Fruit fly (Drosophila melanogaster) whole organism, prepupa: ENCODE data around the gene CG9330.

Source experiments
- Blimp-1 ChIP-seq: fragments of 200-800 bp; sonication (Bioruptor generic); optimal IDR thresholded peaks from 3 replicates; lab custom pipeline; 2017; ENCODE audit warnings: missing biosample characterization, missing genetic modification characterization, mild to moderate bottlenecking, moderate library complexity, missing genetic modification reagents
- CG10631 ChIP-seq: fragments of 200-800 bp; sonication (Bioruptor generic); optimal IDR thresholded peaks from 2 replicates; lab custom pipeline; 2016; ENCODE audit warnings: missing biosample characterization, missing genetic modification characterization
- CG10669 ChIP-seq: fragments of 200-800 bp; sonication (Bioruptor generic); optimal IDR thresholded peaks from 3 replicates; lab custom pipeline; 2018; ENCODE audit warnings: missing biosample characterization, mild to moderate bottlenecking, missing genetic modification characterization, moderate library complexity
- CG11294 ChIP-seq: fragments of 200-800 bp; sonication (Bioruptor generic); IDR thresholded peaks from 2 replicates; pipeline ENCODE4 v1.3.6; 2022; ENCODE audit warnings: missing biosample characterization, missing genetic modification characterization
- CG11762 ChIP-seq: fragments of 200-800 bp; sonication (Bioruptor generic); optimal IDR thresholded peaks from 3 replicates; lab custom pipeline; 2016; ENCODE audit warnings: missing biosample characterization, missing genetic modification characterization; ENCODE audit not compliant: insufficient read depth
- CG11902 ChIP-seq: fragments of 200-800 bp; sonication (Bioruptor generic); optimal IDR thresholded peaks from 3 replicates; lab custom pipeline; 2016; ENCODE audit warnings: missing biosample characterization, missing genetic modification characterization
- CG15336 ChIP-seq: fragments of 200-800 bp; sonication (Bioruptor generic); IDR thresholded peaks from 2 replicates; pipeline ENCODE4 v1.3.6; 2022; ENCODE audit warnings: missing biosample characterization, missing genetic modification characterization
- CG3032 ChIP-seq: fragments of 200-800 bp; optimal IDR thresholded peaks from 2 replicates; lab custom pipeline; 2019; ENCODE audit warnings: missing biosample characterization, mild to moderate bottlenecking, missing genetic modification characterization, moderate library complexity
- CG31627 ChIP-seq: fragments of 200-800 bp; sonication (Bioruptor generic); optimal IDR thresholded peaks from 3 replicates; lab custom pipeline; 2016; ENCODE audit warnings: missing biosample characterization, missing genetic modification characterization
- CG32006 ChIP-seq: fragments of 200-800 bp; sonication (Bioruptor generic); optimal IDR thresholded peaks from 3 replicates; lab custom pipeline; 2017; ENCODE audit warnings: missing biosample characterization, mild to moderate bottlenecking, missing genetic modification characterization
- CG3919 ChIP-seq: fragments of 200-800 bp; sonication (Bioruptor generic); optimal IDR thresholded peaks from 3 replicates; lab custom pipeline; 2016; ENCODE audit warnings: missing biosample characterization, missing genetic modification characterization
- CG4318 ChIP-seq: fragments of 200-800 bp; sonication (Bioruptor generic); optimal IDR thresholded peaks from 3 replicates; lab custom pipeline; 2017; ENCODE audit warnings: missing biosample characterization, mild to moderate bottlenecking, missing genetic modification characterization
- CG6276 ChIP-seq: fragments of 200-800 bp; sonication (Bioruptor generic); optimal IDR thresholded peaks from 2 replicates; lab custom pipeline; 2017; ENCODE audit warnings: missing biosample characterization, mild to moderate bottlenecking, missing genetic modification characterization
- CG6792 ChIP-seq: fragments of 200-800 bp; sonication (Bioruptor generic); optimal IDR thresholded peaks from 3 replicates; lab custom pipeline; 2016; ENCODE audit warnings: missing biosample characterization, missing genetic modification characterization
- CG6854 ChIP-seq: fragments of 200-800 bp; sonication (Bioruptor generic); optimal IDR thresholded peaks from 2 replicates; lab custom pipeline; 2017; ENCODE audit warnings: missing biosample characterization, mild to moderate bottlenecking, missing genetic modification characterization
- CG8119 ChIP-seq: fragments of 200-800 bp; sonication (Bioruptor generic); IDR thresholded peaks from 3 replicates; pipeline ENCODE4 v1.3.6; 2022; ENCODE audit warnings: missing biosample characterization, missing genetic modification characterization
- Ets21C ChIP-seq: fragments of 200-800 bp; sonication (Bioruptor generic); optimal IDR thresholded peaks from 3 replicates; lab custom pipeline; 2016; ENCODE audit warnings: missing biosample characterization, missing genetic modification characterization
- Ets96B ChIP-seq: fragments of 200-800 bp; optimal IDR thresholded peaks from 2 replicates; lab custom pipeline; 2019; ENCODE audit warnings: missing biosample characterization, mild to moderate bottlenecking, missing genetic modification characterization, moderate library complexity
- Gug ChIP-seq: fragments of 200-800 bp; sonication (Bioruptor generic); IDR thresholded peaks from 2 replicates; pipeline ENCODE4 v1.3.6; 2022; ENCODE audit warnings: missing biosample characterization, missing genetic modification characterization
- Hr38 ChIP-seq: sonication (Bioruptor generic); optimal IDR thresholded peaks from 2 replicates; lab custom pipeline; 2016; ENCODE audit warnings: missing biosample characterization, missing genetic modification characterization
- Sox102F ChIP-seq: fragments of 200-800 bp; sonication (Bioruptor generic); optimal IDR thresholded peaks from 2 replicates; lab custom pipeline; 2016; ENCODE audit warnings: missing biosample characterization, mild to moderate bottlenecking, missing genetic modification characterization
- dac ChIP-seq: fragments of 200-800 bp; sonication (Bioruptor generic); optimal IDR thresholded peaks from 2 replicates; lab custom pipeline; 2017; ENCODE audit warnings: missing biosample characterization, mild to moderate bottlenecking, missing genetic modification characterization
- eg ChIP-seq: fragments of 200-800 bp; sonication (Bioruptor generic); IDR thresholded peaks from 3 replicates; pipeline ENCODE4 v1.3.6; 2022; ENCODE audit warnings: missing biosample characterization, missing genetic modification characterization
- fd59A ChIP-seq: fragments of 200-800 bp; sonication (Bioruptor generic); optimal IDR thresholded peaks from 2 replicates; lab custom pipeline; 2017; ENCODE audit warnings: missing biosample characterization, mild to moderate bottlenecking, missing genetic modification characterization, missing genetic modification reagents
- fd85E ChIP-seq: fragments of 200-800 bp; sonication (Bioruptor generic); optimal IDR thresholded peaks from 3 replicates; lab custom pipeline; 2016; ENCODE audit warnings: missing biosample characterization, missing genetic modification characterization
- fkh ChIP-seq: fragments of 200-800 bp; sonication (Bioruptor generic); optimal IDR thresholded peaks from 3 replicates; lab custom pipeline; 2017; ENCODE audit warnings: missing biosample characterization, mild to moderate bottlenecking, missing genetic modification characterization, moderate library complexity
- lz ChIP-seq: fragments of 200-800 bp; sonication (Bioruptor generic); optimal IDR thresholded peaks from 3 replicates; lab custom pipeline; 2016; ENCODE audit warnings: missing biosample characterization, missing genetic modification characterization
- pdm3 ChIP-seq: fragments of 200-800 bp; sonication (Bioruptor generic); optimal IDR thresholded peaks from 3 replicates; lab custom pipeline; 2016; ENCODE audit warnings: missing biosample characterization, missing genetic modification characterization
- salr ChIP-seq, 2 experiments: fragments of 200-800 bp; sonication (Bioruptor generic); optimal IDR thresholded peaks; 3 replicates each; lab custom pipeline; 2016 to 2018; ENCODE audit warnings: missing biosample characterization in 2 of 2, missing genetic modification characterization in 2 of 2, mild to moderate bottlenecking in 1 of 2
- spab ChIP-seq: fragments of 200-800 bp; sonication (Bioruptor generic); optimal IDR thresholded peaks from 2 replicates; lab custom pipeline; 2017; ENCODE audit warnings: missing biosample characterization, mild to moderate bottlenecking, missing genetic modification characterization, missing genetic modification reagents
- svp ChIP-seq: fragments of 200-800 bp; sonication (Bioruptor generic); peaks from one replicate; lab custom pipeline; 2016; ENCODE audit warnings: missing biosample characterization, missing genetic modification characterization

The CG9330 gene

DNA sequence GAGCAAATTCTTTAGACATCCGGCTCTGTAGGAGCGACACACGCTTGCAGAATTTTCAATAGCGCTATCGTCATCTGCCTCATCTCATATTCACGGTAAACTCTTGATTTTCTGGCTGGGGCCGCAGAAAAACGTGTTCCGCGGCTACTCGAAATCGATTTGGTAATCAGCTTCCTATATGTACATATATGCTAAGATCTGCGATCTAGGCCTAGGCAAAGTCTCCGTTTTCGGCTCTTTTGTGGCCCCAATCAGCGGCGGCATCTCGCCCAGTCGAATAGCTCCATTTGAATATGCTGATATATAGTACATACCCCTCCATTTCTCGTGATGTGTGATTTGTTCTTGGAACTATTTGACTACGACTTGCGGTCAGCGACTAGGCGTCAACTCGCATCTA, 23.0 kb upstream of the CG9330 start:
- TF ChIP-seq CG32006 (GFP tag; lab: Kevin White, UChicago): no peak
- TF ChIP-seq CG10669 (GFP tag; lab: Kevin White, UChicago): no peak
- no peak for TF ChIP-seq Ets96B (tag; lab: Kevin White, UChicago)
- TF ChIP-seq CG10631 (GFP tag; lab: Kevin White, UChicago): no peak
- TF ChIP-seq CG8119 (GFP tag; lab: Robert Waterston, UW): no peak
- no peak for TF ChIP-seq Sox102F (GFP tag; lab: Kevin White, UChicago)
- TF ChIP-seq CG11294 (GFP tag; lab: Robert Waterston, UW): no peak
- TF ChIP-seq CG6276: no peak
- TF ChIP-seq, all 60 proteins: peak for 0

DNA sequence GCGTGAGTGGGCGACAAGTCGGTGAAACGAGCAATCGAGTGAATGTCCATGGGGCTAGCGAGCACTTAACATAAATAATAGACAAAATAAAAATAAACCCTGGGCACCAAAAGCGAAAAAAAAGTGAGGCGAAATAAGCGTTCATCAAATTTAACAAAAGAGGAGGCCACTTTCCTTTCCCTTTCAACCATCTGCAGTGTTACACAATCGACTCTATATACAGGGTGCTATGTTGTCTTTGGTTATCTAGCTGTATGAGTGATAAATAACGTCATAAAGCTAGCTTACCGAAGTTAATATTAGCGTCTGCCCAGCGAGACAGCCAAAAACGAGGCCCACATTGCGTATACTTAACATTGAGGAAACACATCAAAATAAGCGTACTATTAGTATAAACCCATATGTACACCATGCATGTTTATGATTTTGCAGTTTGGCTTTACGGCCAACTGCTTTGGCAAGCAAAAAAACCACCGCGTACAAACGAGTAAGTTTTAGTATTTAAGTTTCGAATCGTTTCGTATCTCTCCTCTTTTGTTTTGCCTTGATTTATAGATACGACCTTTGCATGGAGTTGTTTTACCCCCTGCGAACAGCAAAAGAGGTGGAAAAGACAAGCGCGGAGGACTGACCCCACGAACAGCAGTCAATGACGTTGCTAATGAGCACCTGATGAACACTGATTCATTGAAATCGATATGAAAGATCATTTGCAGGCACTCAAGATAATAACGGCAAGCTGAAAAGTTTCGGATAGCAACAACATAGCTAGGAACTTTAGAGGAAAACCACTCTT, 20.9 kb upstream of the CG9330 start:
- TF ChIP-seq CG6854 (GFP tag; lab: Kevin White, UChicago) (no peak), Blimp-1 (no peak), CG11762 (GFP tag; lab: Kevin White, UChicago) (no peak), salr (GFP tag; optimal IDR thresholded peaks at IDR 0.05; lab: Kevin White, UChicago) (no peak), fd59A (no peak), CG11294 (GFP tag; lab: Robert Waterston, UW) (no peak), CG3919 (GFP tag; lab: Kevin White, UChicago) (no peak), eg (GFP tag; lab: Robert Waterston, UW) (no peak)

dm6 chr3L:19566127-19566526, 19.9 kb upstream of the CG9330 start:
- TF ChIP-seq lz (GFP tag; lab: Kevin White, UChicago): no peak
- no peak for TF ChIP-seq dac (GFP tag; lab: Kevin White, UChicago)
- TF ChIP-seq pdm3 (GFP tag; lab: Kevin White, UChicago): no peak
- no peak for TF ChIP-seq Gug
- TF ChIP-seq fd85E (GFP tag; lab: Kevin White, UChicago): no peak

DNA sequence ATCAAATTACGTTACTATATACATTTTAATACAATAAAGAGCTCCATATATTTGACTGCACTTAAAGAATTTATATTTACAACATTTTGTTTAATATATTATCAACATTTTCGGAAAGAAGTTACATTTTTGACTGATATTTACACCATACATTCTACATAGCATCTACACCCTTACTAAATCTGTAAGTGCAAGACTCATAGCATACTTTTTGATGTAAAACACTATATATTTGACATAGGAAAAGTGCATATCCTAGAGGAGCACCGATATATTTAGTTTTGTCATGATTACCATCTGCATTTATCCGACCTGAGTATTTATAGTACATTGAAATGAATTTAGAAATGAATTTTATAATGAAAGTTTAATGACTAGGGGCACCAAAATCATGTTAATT, 17.1 kb upstream of the CG9330 start:
- TF ChIP-seq CG10631 (GFP tag; lab: Kevin White, UChicago): no peak
- no peak for TF ChIP-seq Hr38
- no peak for TF ChIP-seq spab (GFP tag; lab: Kevin White, UChicago)
- TF ChIP-seq CG4318 (GFP tag; lab: Kevin White, UChicago): no peak
- TF ChIP-seq CG6792 (GFP tag; lab: Kevin White, UChicago): no peak
- no peak for TF ChIP-seq fkh (GFP tag; lab: Kevin White, UChicago)
- no peak for TF ChIP-seq Ets96B (tag; lab: Kevin White, UChicago)

- TF ChIP-seq dac (GFP tag; lab: Kevin White, UChicago) (no peak), fkh (GFP tag; lab: Kevin White, UChicago) (no peak), CG3919 (GFP tag; lab: Kevin White, UChicago) (no peak), CG15336 (GFP tag; lab: Robert Waterston, UW) (no peak), CG11902 (GFP tag; lab: Kevin White, UChicago) (no peak)
- TF ChIP-seq, all 60 proteins: peak for 0
Observed at dm6 chr3L:19569407-19569806, 16.6 kb upstream of the CG9330 start.

DNA sequence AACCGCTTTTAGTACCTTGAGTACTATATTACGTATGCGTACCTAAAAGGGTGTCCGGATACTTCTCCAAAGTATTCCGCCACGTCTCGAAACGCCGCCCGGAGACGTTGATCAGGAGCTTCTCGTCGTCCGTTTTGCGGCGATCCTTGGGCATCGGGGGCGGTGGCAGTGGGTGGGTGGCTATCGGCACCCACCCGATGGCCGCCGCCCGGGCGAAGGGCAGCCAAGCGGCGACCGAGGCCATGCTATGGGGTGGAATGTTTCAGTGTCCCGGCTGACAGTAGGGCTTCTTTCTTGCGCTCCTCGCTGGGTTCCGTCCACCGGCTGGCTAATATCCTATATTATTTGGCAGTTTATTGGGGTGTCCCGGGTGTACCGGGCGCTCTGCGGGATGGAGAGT, 11.6 kb upstream of the CG9330 start:
- TF ChIP-seq Sox102F (GFP tag; lab: Kevin White, UChicago) (no peak), CG31627 (GFP tag; lab: Kevin White, UChicago) (no peak), dac (GFP tag; lab: Kevin White, UChicago) (no peak), Ets21C (no peak), CG3032 (tag; lab: Kevin White, UChicago) (no peak), fd85E (GFP tag; lab: Kevin White, UChicago) (no peak), CG15336 (GFP tag; lab: Robert Waterston, UW) (no peak), svp (GFP tag; lab: Kevin White, UChicago) (no peak)
